Fruit fly (Drosophila melanogaster) whole organism, embryonic: Measurements from ENCODE around the gene Bem46.

Source experiments
- ATbp ChIP-seq: fragments of 200-800 bp; sonication (Bioruptor generic); optimal IDR thresholded peaks from 2 replicates; lab custom pipeline; 2017; ENCODE audit warnings: missing biosample characterization, mild to moderate bottlenecking, missing genetic modification characterization, missing genetic modification reagents
- Atf-2 ChIP-seq: fragments of 200-800 bp; sonication (Bioruptor generic); optimal IDR thresholded peaks from 2 replicates; lab custom pipeline; 2016; ENCODE audit warnings: missing biosample characterization, missing genetic modification characterization
- CG10979 ChIP-seq: fragments of 200-800 bp; sonication (Bioruptor generic); optimal IDR thresholded peaks from 2 replicates; lab custom pipeline; 2018; ENCODE audit warnings: missing biosample characterization, mild to moderate bottlenecking, missing genetic modification characterization, moderate library complexity
- CG11247 ChIP-seq: fragments of 200-800 bp; sonication (Bioruptor generic); IDR thresholded peaks from 2 replicates; pipeline ENCODE4 v1.3.6; 2022; ENCODE audit warnings: missing biosample characterization, missing genetic modification characterization
- CG11695 ChIP-seq: fragments of 200-800 bp; sonication (Bioruptor generic); IDR thresholded peaks from 3 replicates; pipeline ENCODE4 v1.3.6; 2022; ENCODE audit warnings: missing biosample characterization, missing genetic modification characterization
- CG15479 ChIP-seq: fragments of 200-800 bp; sonication (Bioruptor generic); optimal IDR thresholded peaks from 3 replicates; lab custom pipeline; 2019; ENCODE audit warnings: missing biosample characterization, mild to moderate bottlenecking, missing genetic modification characterization, moderate library complexity
- CG15696 ChIP-seq: fragments of 200-800 bp; sonication (Bioruptor generic); optimal IDR thresholded peaks from 2 replicates; lab custom pipeline; 2019; ENCODE audit warnings: missing biosample characterization, mild to moderate bottlenecking, missing genetic modification characterization, moderate library complexity
- CG1602 ChIP-seq: fragments of 200-800 bp; sonication (Bioruptor generic); optimal IDR thresholded peaks from 3 replicates; lab custom pipeline; 2016; ENCODE audit warnings: missing biosample characterization, missing genetic modification characterization
- CG31365 ChIP-seq: fragments of 200-800 bp; sonication (Bioruptor generic); optimal IDR thresholded peaks from 2 replicates; lab custom pipeline; 2018; ENCODE audit warnings: missing biosample characterization, mild to moderate bottlenecking, missing genetic modification characterization
- CG32767 ChIP-seq: fragments of 200-800 bp; sonication (Bioruptor generic); IDR thresholded peaks from 2 replicates; pipeline ENCODE4 v1.3.6; 2022; ENCODE audit warnings: missing biosample characterization, missing genetic modification characterization
- CG34422 ChIP-seq: fragments of 200-800 bp; sonication (Bioruptor generic); IDR thresholded peaks from 3 replicates; pipeline ENCODE4 v1.3.6; 2022; ENCODE audit warnings: missing biosample characterization, missing genetic modification characterization
- CG3995 ChIP-seq: fragments of 200-800 bp; sonication (Bioruptor generic); optimal IDR thresholded peaks from 3 replicates; lab custom pipeline; 2016; ENCODE audit warnings: missing biosample characterization, missing genetic modification characterization
- CG6254 ChIP-seq: fragments of 200-800 bp; sonication (Bioruptor generic); optimal IDR thresholded peaks from 3 replicates; lab custom pipeline; 2017; ENCODE audit warnings: mild to moderate bottlenecking, missing biosample characterization, missing genetic modification reagents, missing genetic modification characterization
- D19A ChIP-seq: fragments of 200-800 bp; optimal IDR thresholded peaks from 3 replicates; lab custom pipeline; 2019; ENCODE audit warnings: missing biosample characterization, mild to moderate bottlenecking, missing genetic modification characterization, moderate library complexity
- E2f1 ChIP-seq: fragments of 200-800 bp; sonication (Bioruptor generic); IDR thresholded peaks from 2 replicates; pipeline ENCODE4 v1.3.6; 2022; ENCODE audit warnings: missing biosample characterization, missing genetic modification characterization
- Ets65A ChIP-seq: fragments of 200-800 bp; sonication (Bioruptor generic); peaks from one replicate; lab custom pipeline; 2016; ENCODE audit warnings: missing biosample characterization, missing genetic modification characterization
- Gsc ChIP-seq: fragments of 200-800 bp; sonication (Bioruptor generic); IDR thresholded peaks from 2 replicates; pipeline ENCODE4 v1.3.6; 2022; ENCODE audit warnings: missing biosample characterization, missing genetic modification characterization
- H15 ChIP-seq: fragments of 200-800 bp; sonication (Bioruptor generic); IDR thresholded peaks from 3 replicates; pipeline ENCODE4 v1.3.6; 2022; ENCODE audit warnings: missing biosample characterization, missing genetic modification characterization
- H2.0 ChIP-seq: fragments of 200-800 bp; sonication (Bioruptor generic); IDR thresholded peaks from 2 replicates; pipeline ENCODE4 v1.3.6; 2022; ENCODE audit warnings: missing biosample characterization, missing genetic modification characterization
- Med ChIP-seq: fragments of 200-800 bp; sonication (Bioruptor generic); peaks from one replicate; lab custom pipeline; 2016; ENCODE audit warnings: missing biosample characterization, missing genetic modification characterization, mild to moderate bottlenecking, inconsistent platforms, moderate library complexity
- Nf-YA ChIP-seq: fragments of 200-800 bp; sonication (Bioruptor generic); IDR thresholded peaks from 2 replicates; pipeline ENCODE4 v1.3.6; 2022; ENCODE audit warnings: missing biosample characterization, missing genetic modification characterization
- Scr ChIP-seq: fragments of 200-800 bp; sonication (Bioruptor generic); IDR thresholded peaks from 2 replicates; pipeline ENCODE4 v1.3.6; 2022; ENCODE audit warnings: missing biosample characterization, missing genetic modification characterization; ENCODE audit not compliant: partially characterized antibody
- Xbp1 ChIP-seq: fragments of 200-800 bp; sonication (Bioruptor generic); optimal IDR thresholded peaks from 3 replicates; lab custom pipeline; 2016; ENCODE audit warnings: missing biosample characterization, mild to moderate bottlenecking, missing genetic modification characterization
- YL-1 ChIP-seq: fragments of 200-800 bp; sonication (Bioruptor generic); optimal IDR thresholded peaks from 3 replicates; lab custom pipeline; 2017; ENCODE audit warnings: missing biosample characterization, mild to moderate bottlenecking, missing genetic modification characterization
- ac ChIP-seq: fragments of 200-800 bp; sonication (Bioruptor generic); optimal IDR thresholded peaks from 3 replicates; lab custom pipeline; 2017; ENCODE audit warnings: missing biosample characterization, mild to moderate bottlenecking, missing genetic modification characterization
- btn ChIP-seq: fragments of 200-800 bp; sonication (Bioruptor generic); optimal IDR thresholded peaks from 2 replicates; lab custom pipeline; 2016; ENCODE audit warnings: missing biosample characterization, missing genetic modification characterization
- cad ChIP-seq: fragments of >200 bp; optimal IDR thresholded peaks from 2 replicates; lab custom pipeline; 2017; ENCODE audit warnings: missing biosample characterization, missing genetic modification characterization
- cg ChIP-seq: fragments of 200-800 bp; sonication (Bioruptor generic); optimal IDR thresholded peaks from 3 replicates; lab custom pipeline; 2019; ENCODE audit warnings: missing biosample characterization, mild to moderate bottlenecking, missing genetic modification characterization, moderate library complexity
- chinmo ChIP-seq: fragments of 200-800 bp; sonication (Bioruptor generic); IDR thresholded peaks from 4 replicates; pipeline ENCODE4 v1.3.6; 2022; ENCODE audit warnings: missing biosample characterization, missing genetic modification characterization; ENCODE audit not compliant: partially characterized antibody
- chn ChIP-seq: fragments of 200-800 bp; sonication (Bioruptor generic); optimal IDR thresholded peaks from 2 replicates; lab custom pipeline; 2016; ENCODE audit warnings: missing biosample characterization, missing genetic modification characterization
- corto ChIP-seq: fragments of 200-800 bp; sonication (Bioruptor generic); optimal IDR thresholded peaks from 2 replicates; lab custom pipeline; 2016; ENCODE audit warnings: missing biosample characterization, mild to moderate bottlenecking, missing genetic modification characterization, moderate library complexity
- dm ChIP-seq: fragments of 200-800 bp; sonication (Bioruptor generic); optimal IDR thresholded peaks from 3 replicates; lab custom pipeline; 2016; ENCODE audit warnings: missing biosample characterization, missing genetic modification characterization
- fd102C ChIP-seq: fragments of 200-800 bp; sonication (Bioruptor generic); optimal IDR thresholded peaks from 2 replicates; lab custom pipeline; 2018; ENCODE audit warnings: missing biosample characterization, mild to moderate bottlenecking, missing genetic modification characterization, moderate library complexity
- inv ChIP-seq: fragments of 200-800 bp; sonication (Bioruptor generic); IDR thresholded peaks from 2 replicates; pipeline ENCODE4 v1.3.6; 2022; ENCODE audit warnings: missing biosample characterization, missing genetic modification characterization; ENCODE audit not compliant: partially characterized antibody
- ken ChIP-seq: fragments of 200-800 bp; sonication (Bioruptor generic); IDR thresholded peaks from 3 replicates; pipeline ENCODE4 v1.3.6; 2022; ENCODE audit warnings: missing biosample characterization, missing genetic modification characterization
- lbe ChIP-seq: fragments of 200-800 bp; sonication (Bioruptor generic); optimal IDR thresholded peaks from 2 replicates; lab custom pipeline; 2016; ENCODE audit warnings: missing biosample characterization, mild to moderate bottlenecking, missing genetic modification characterization
- nom ChIP-seq: fragments of 200-800 bp; sonication (Bioruptor generic); optimal IDR thresholded peaks from 2 replicates; lab custom pipeline; 2017; ENCODE audit warnings: missing biosample characterization, missing genetic modification characterization, mild to moderate bottlenecking, moderate library complexity, missing genetic modification reagents
- pan ChIP-seq, 4 experiments: fragments of >200 bp in 3 of 4; fragments of 200-800 bp in 1 of 4; sonication (Bioruptor generic) in 1 of 4; optimal IDR thresholded peaks in 3 of 4; IDR thresholded peaks in 1 of 4; 2 replicates each; pipeline versions ENCODE4 v1.3.6 to Lab custom; 2017 to 2022; ENCODE audit warnings: missing biosample characterization in 2 of 4, missing genetic modification characterization in 2 of 4, mixed read lengths in 1 of 4
- phol ChIP-seq: fragments of 200-800 bp; sonication (Bioruptor generic); optimal IDR thresholded peaks from 3 replicates; lab custom pipeline; 2018; ENCODE audit warnings: missing biosample characterization, mild to moderate bottlenecking, missing genetic modification characterization, moderate library complexity
- sd ChIP-seq: fragments of 200-800 bp; sonication (Bioruptor generic); optimal IDR thresholded peaks from 3 replicates; lab custom pipeline; 2018; ENCODE audit warnings: missing biosample characterization, mild to moderate bottlenecking, missing genetic modification characterization, moderate library complexity
- sens ChIP-seq: fragments of 200-800 bp; sonication (Bioruptor generic); peaks from one replicate; lab custom pipeline; 2016; ENCODE audit warnings: missing biosample characterization, missing genetic modification characterization
- sima ChIP-seq: fragments of 200-800 bp; sonication (Bioruptor generic); optimal IDR thresholded peaks from 2 replicates; lab custom pipeline; 2016; ENCODE audit warnings: missing biosample characterization, missing genetic modification characterization
- tll ChIP-seq, 2 experiments: fragments of 200-800 bp in 1 of 2; fragments of >200 bp in 1 of 2; sonication (Bioruptor generic) in 1 of 2; optimal IDR thresholded peaks; 2 replicates each; lab custom pipeline; 2017 to 2019; ENCODE audit warnings: missing biosample characterization in 2 of 2, missing genetic modification characterization in 2 of 2, mild to moderate bottlenecking in 1 of 2, moderate library complexity in 1 of 2
- unpg ChIP-seq: fragments of 200-800 bp; sonication (Bioruptor generic); optimal IDR thresholded peaks from 3 replicates; lab custom pipeline; 2018; ENCODE audit warnings: missing biosample characterization, mild to moderate bottlenecking, missing genetic modification characterization, moderate library complexity
- usp ChIP-seq: fragments of >200 bp; optimal IDR thresholded peaks from 2 replicates; lab custom pipeline; 2017; ENCODE audit warnings: missing biosample characterization, missing genetic modification characterization
- z ChIP-seq: fragments of 200-800 bp; sonication (Bioruptor generic); IDR thresholded peaks from 3 replicates; pipeline ENCODE4 v1.3.6; 2022; ENCODE audit warnings: missing biosample characterization, missing genetic modification characterization
- zen ChIP-seq: fragments of 200-800 bp; sonication (Bioruptor generic); optimal IDR thresholded peaks from 3 replicates; lab custom pipeline; 2018; ENCODE audit warnings: missing biosample characterization, mild to moderate bottlenecking, missing genetic modification characterization, moderate library complexity
- zf30C ChIP-seq: fragments of 200-800 bp; sonication (Bioruptor generic); optimal IDR thresholded peaks from 3 replicates; lab custom pipeline; 2018; ENCODE audit warnings: missing biosample characterization, mild to moderate bottlenecking, missing genetic modification characterization
- zfh1 ChIP-seq: fragments of 200-800 bp; sonication (Bioruptor generic); IDR thresholded peaks from 3 replicates; pipeline ENCODE4 v1.3.6; 2022; ENCODE audit warnings: missing biosample characterization, missing genetic modification characterization

Bem46 gene

dm6 chr2L:2999113-2999512 lies 11.2 kb downstream of the Bem46 start, which contains the start of gene Ccdc85 (continued):
- TF ChIP-seq ken (GFP tag; lab: Robert Waterston, UW) (no peak), Atf-2 (no peak), CG31365 (tag; lab: Kevin White, UChicago) (no peak), Nf-YA (GFP tag; lab: Robert Waterston, UW) (0 out of 2 replicates have a peak, but pooled peaks have one; percentile 7)

dm6 chr2L:2999609-3000008 lies 11.7 kb downstream of the Bem46 start:
- no peak for TF ChIP-seq sima (GFP tag; lab: Kevin White, UChicago)
- TF ChIP-seq chinmo (GFP tag; lab: Robert Waterston, UW) = no peak
- no peak for TF ChIP-seq chn (GFP tag; lab: Kevin White, UChicago)
- no peak for TF ChIP-seq dm (GFP tag; lab: Kevin White, UChicago)
- TF ChIP-seq D19A (tag; lab: Kevin White, UChicago) = no peak
- no peak for TF ChIP-seq pan (optimal IDR thresholded peaks at IDR 0.05; lab: Kevin White, UChicago)
- TF ChIP-seq pan (GFP tag; optimal IDR thresholded peaks at IDR 0.05 in 1 of 2, IDR thresholded peaks at IDR 0.05 in 1 of 2) = no peak
- TF ChIP-seq phol (tag; lab: Kevin White, UChicago) = no peak
- no peak for TF ChIP-seq E2f1
- no peak for TF ChIP-seq Xbp1 (GFP tag; lab: Kevin White, UChicago)
- TF ChIP-seq Gsc (GFP tag; lab: Robert Waterston, UW) = no peak
- peak; percentile 23 for TF ChIP-seq cg
- TF ChIP-seq z (GFP tag; lab: Robert Waterston, UW) = no peak
- no peak for TF ChIP-seq H2.0 (GFP tag; lab: Robert Waterston, UW)
- TF ChIP-seq btn (GFP tag; lab: Kevin White, UChicago) = no peak
- peak; percentile 15 for TF ChIP-seq sens (GFP tag; lab: Kevin White, UChicago)
- TF ChIP-seq CG11247 = no peak
- peak; percentile 30; the same call in 1 of the 3 replicates for TF ChIP-seq zfh1 (GFP tag; lab: Robert Waterston, UW)
- peak; percentile 92 for TF ChIP-seq CG6254 (GFP tag; lab: Kevin White, UChicago)
- TF ChIP-seq usp (GFP tag; lab: Kevin White, UChicago) = no peak
- TF ChIP-seq sd (tag; lab: Kevin White, UChicago) = peak; percentile 53
- TF ChIP-seq CG1602 (GFP tag; lab: Kevin White, UChicago) = no peak
- peak in 1 of 2 experiments; percentile 50 for TF ChIP-seq tll (GFP tag; optimal IDR thresholded peaks at IDR 0.05; lab: Kevin White, UChicago)
- 0 out of 2 replicates have a peak, but pooled peaks have one; percentile 36 for TF ChIP-seq CG32767 (GFP tag; lab: Robert Waterston, UW)
- TF ChIP-seq unpg (GFP tag; lab: Kevin White, UChicago) = no peak
- peak; percentile 3 for TF ChIP-seq YL-1 (GFP tag; lab: Kevin White, UChicago)
- peak; percentile 9 for TF ChIP-seq Ets65A (GFP tag; lab: Kevin White, UChicago)
- no peak for TF ChIP-seq Scr (GFP tag; lab: Robert Waterston, UW)
- TF ChIP-seq H15 (GFP tag; lab: Robert Waterston, UW) = no peak
- no peak for TF ChIP-seq CG11695
- peak; percentile 41 for TF ChIP-seq zen (tag; lab: Kevin White, UChicago)
- TF ChIP-seq ac = peak; percentile 44
- no peak for TF ChIP-seq corto (GFP tag; lab: Kevin White, UChicago)
- TF ChIP-seq Med (GFP tag; lab: Kevin White, UChicago) = peak; percentile 3
- no peak for TF ChIP-seq nom (GFP tag; lab: Kevin White, UChicago)
- TF ChIP-seq ATbp (GFP tag; lab: Kevin White, UChicago) = no peak
- TF ChIP-seq CG3995 (GFP tag; lab: Kevin White, UChicago) = no peak
- no peak for TF ChIP-seq lbe
- TF ChIP-seq CG15479 (GFP tag; lab: Kevin White, UChicago) = peak; percentile 88
- no peak for TF ChIP-seq CG10979
- TF ChIP-seq inv (GFP tag; lab: Robert Waterston, UW) = no peak
- peak; percentile 61 for TF ChIP-seq zf30C (GFP tag; lab: Kevin White, UChicago)
- TF ChIP-seq CG15696 = peak; percentile 4
- peak; percentile 3 for TF ChIP-seq cad (GFP tag; lab: Kevin White, UChicago)
- TF ChIP-seq fd102C (GFP tag; lab: Kevin White, UChicago) = peak; percentile 72
- no peak for TF ChIP-seq CG34422 (GFP tag; lab: Robert Waterston, UW)
